Fruit fly (Drosophila melanogaster) whole organism, embryonic: ENCODE results near the gene cass.

Experiments used
- Atf6 ChIP-seq: fragments of 200-800 bp; sonication (Bioruptor generic); IDR thresholded peaks from 2 replicates; pipeline ENCODE4 v1.3.6; 2022; ENCODE audit warnings: missing biosample characterization, missing genetic modification characterization
- CG12071 ChIP-seq: fragments of 200-800 bp; sonication (Bioruptor generic); optimal IDR thresholded peaks from 3 replicates; lab custom pipeline; 2018; ENCODE audit warnings: missing biosample characterization, mild to moderate bottlenecking, missing genetic modification characterization
- CG13424 ChIP-seq: fragments of 200-800 bp; sonication (Bioruptor generic); optimal IDR thresholded peaks from 2 replicates; lab custom pipeline; 2019; ENCODE audit warnings: missing biosample characterization, mild to moderate bottlenecking, missing genetic modification characterization, moderate library complexity
- CG16779 ChIP-seq: fragments of 200-800 bp; sonication (Bioruptor generic); IDR thresholded peaks from 2 replicates; pipeline ENCODE4 v1.3.6; 2022; ENCODE audit warnings: missing biosample characterization, missing genetic modification characterization
- CG18599 ChIP-seq: fragments of 200-800 bp; sonication (Bioruptor generic); optimal IDR thresholded peaks from 3 replicates; lab custom pipeline; 2017; ENCODE audit warnings: missing biosample characterization, missing genetic modification characterization, mild to moderate bottlenecking, moderate library complexity, missing genetic modification reagents
- CG32532 ChIP-seq: fragments of 200-800 bp; sonication (Bioruptor generic); IDR thresholded peaks from 2 replicates; pipeline ENCODE4 v1.3.6; 2022; ENCODE audit warnings: missing biosample characterization, missing genetic modification characterization
- CG34224 ChIP-seq: fragments of 200-800 bp; sonication (Bioruptor generic); IDR thresholded peaks from 3 replicates; pipeline ENCODE4 v1.3.6; 2022; ENCODE audit warnings: missing biosample characterization, missing genetic modification characterization; ENCODE audit not compliant: partially characterized antibody
- CG34422 ChIP-seq: fragments of 200-800 bp; sonication (Bioruptor generic); IDR thresholded peaks from 3 replicates; pipeline ENCODE4 v1.3.6; 2022; ENCODE audit warnings: missing biosample characterization, missing genetic modification characterization
- CG4424 ChIP-seq: fragments of 200-800 bp; sonication (Bioruptor generic); optimal IDR thresholded peaks from 3 replicates; lab custom pipeline; 2016; ENCODE audit warnings: missing biosample characterization, missing genetic modification characterization
- CG4854 ChIP-seq: fragments of 200-800 bp; sonication (Bioruptor generic); optimal IDR thresholded peaks from 2 replicates; lab custom pipeline; 2016; ENCODE audit warnings: missing biosample characterization, missing genetic modification characterization, inconsistent platforms
- CG6254 ChIP-seq: fragments of 200-800 bp; sonication (Bioruptor generic); optimal IDR thresholded peaks from 3 replicates; lab custom pipeline; 2017; ENCODE audit warnings: mild to moderate bottlenecking, missing biosample characterization, missing genetic modification reagents, missing genetic modification characterization
- CG6683 ChIP-seq: fragments of 200-800 bp; sonication (Bioruptor generic); optimal IDR thresholded peaks from 2 replicates; lab custom pipeline; 2017; ENCODE audit warnings: missing biosample characterization, mild to moderate bottlenecking, missing genetic modification characterization, missing genetic modification reagents
- CG7987 ChIP-seq: fragments of 200-800 bp; sonication (Bioruptor generic); optimal IDR thresholded peaks from 2 replicates; lab custom pipeline; 2018; ENCODE audit warnings: missing biosample characterization, mild to moderate bottlenecking, missing genetic modification characterization, moderate library complexity
- CG8089 ChIP-seq: fragments of 200-800 bp; sonication (Bioruptor generic); optimal IDR thresholded peaks from 3 replicates; lab custom pipeline; 2016; ENCODE audit warnings: missing biosample characterization, missing genetic modification characterization
- CG9876 ChIP-seq: fragments of 200-800 bp; sonication (Bioruptor generic); optimal IDR thresholded peaks from 2 replicates; lab custom pipeline; 2016; ENCODE audit warnings: missing biosample characterization, missing genetic modification characterization
- Ets65A ChIP-seq: fragments of 200-800 bp; sonication (Bioruptor generic); peaks from one replicate; lab custom pipeline; 2016; ENCODE audit warnings: missing biosample characterization, missing genetic modification characterization
- Ets97D ChIP-seq: fragments of 200-800 bp; sonication (Bioruptor generic); optimal IDR thresholded peaks from 3 replicates; lab custom pipeline; 2016; ENCODE audit warnings: missing biosample characterization, missing genetic modification characterization
- HLH54F ChIP-seq: fragments of 200-800 bp; sonication (Bioruptor generic); optimal IDR thresholded peaks from 3 replicates; lab custom pipeline; 2016; ENCODE audit warnings: missing biosample characterization, missing genetic modification characterization
- HLHmδ ChIP-seq: fragments of 200-800 bp; sonication (Bioruptor generic); optimal IDR thresholded peaks from 2 replicates; lab custom pipeline; 2018; ENCODE audit warnings: missing biosample characterization, mild to moderate bottlenecking, missing genetic modification characterization, moderate library complexity
- HmgZ ChIP-seq: fragments of 200-800 bp; sonication (Bioruptor generic); optimal IDR thresholded peaks from 2 replicates; lab custom pipeline; 2018; ENCODE audit warnings: missing biosample characterization, mild to moderate bottlenecking, missing genetic modification characterization
- Hmx ChIP-seq: fragments of 200-800 bp; sonication (Bioruptor generic); optimal IDR thresholded peaks from 2 replicates; lab custom pipeline; 2016; ENCODE audit warnings: missing biosample characterization, missing genetic modification characterization
- Hr39 ChIP-seq: fragments of >200 bp; optimal IDR thresholded peaks from 2 replicates; lab custom pipeline; 2017
- Lhr ChIP-seq: fragments of 200-800 bp; sonication (Bioruptor generic); optimal IDR thresholded peaks from 3 replicates; lab custom pipeline; 2017; ENCODE audit warnings: mild to moderate bottlenecking, missing biosample characterization, missing genetic modification reagents, missing genetic modification characterization
- NC2α ChIP-seq: fragments of 200-800 bp; sonication (Bioruptor generic); optimal IDR thresholded peaks from 2 replicates; lab custom pipeline; 2016; ENCODE audit warnings: missing biosample characterization, missing genetic modification characterization
- NC2β ChIP-seq: fragments of 200-800 bp; sonication (Bioruptor generic); optimal IDR thresholded peaks from 2 replicates; lab custom pipeline; 2016; ENCODE audit warnings: missing biosample characterization, missing genetic modification characterization
- Neu2 ChIP-seq: fragments of 200-800 bp; sonication (Bioruptor generic); optimal IDR thresholded peaks from 3 replicates; lab custom pipeline; 2016; ENCODE audit warnings: missing biosample characterization, missing genetic modification characterization, borderline replicate concordance
- Nf-YB ChIP-seq: fragments of 200-800 bp; sonication (Bioruptor generic); optimal IDR thresholded peaks from 3 replicates; lab custom pipeline; 2019; ENCODE audit warnings: missing biosample characterization, mild to moderate bottlenecking, missing genetic modification characterization, moderate library complexity
- Opbp ChIP-seq: fragments of 200-800 bp; sonication (Bioruptor generic); IDR thresholded peaks from 3 replicates; pipeline ENCODE4 v1.3.6; 2022; ENCODE audit warnings: missing biosample characterization, missing genetic modification characterization; ENCODE audit not compliant: partially characterized antibody
- Poxn ChIP-seq: fragments of 200-800 bp; sonication (Bioruptor generic); IDR thresholded peaks from 2 replicates; pipeline ENCODE4 v1.3.6; 2022; ENCODE audit warnings: missing biosample characterization, missing genetic modification characterization
- Side ChIP-seq: fragments of 200-800 bp; sonication (Bioruptor generic); optimal IDR thresholded peaks from 2 replicates; lab custom pipeline; 2016; ENCODE audit warnings: missing biosample characterization, missing genetic modification characterization
- Sry-δ ChIP-seq: fragments of 200-800 bp; sonication (Bioruptor generic); optimal IDR thresholded peaks from 2 replicates; lab custom pipeline; 2016; ENCODE audit warnings: missing biosample characterization, missing genetic modification characterization
- Tbp ChIP-seq: fragments of >200 bp; optimal IDR thresholded peaks from 2 replicates; lab custom pipeline; 2018; ENCODE audit warnings: missing biosample characterization, missing genetic modification characterization
- Xrp1 ChIP-seq: fragments of 200-800 bp; sonication (Bioruptor generic); IDR thresholded peaks from 2 replicates; pipeline ENCODE4 v1.3.6; 2022; ENCODE audit warnings: missing biosample characterization, missing genetic modification characterization
- cwo ChIP-seq: fragments of 200-800 bp; sonication (Bioruptor generic); optimal IDR thresholded peaks from 3 replicates; lab custom pipeline; 2017; ENCODE audit warnings: missing biosample characterization, missing genetic modification characterization, mild to moderate bottlenecking, moderate library complexity, missing genetic modification reagents
- dysf ChIP-seq: fragments of 200-800 bp; sonication (Bioruptor generic); IDR thresholded peaks from 3 replicates; pipeline ENCODE4 v1.3.6; 2022; ENCODE audit warnings: missing biosample characterization, missing genetic modification characterization
- ems ChIP-seq: fragments of 200-800 bp; sonication (Bioruptor generic); optimal IDR thresholded peaks from 3 replicates; lab custom pipeline; 2016; ENCODE audit warnings: missing biosample characterization, missing genetic modification characterization
- fru ChIP-seq: fragments of >200 bp; optimal IDR thresholded peaks from 2 replicates; lab custom pipeline; 2017
- gsb ChIP-seq: fragments of 200-800 bp; sonication (Bioruptor generic); IDR thresholded peaks from 2 replicates; pipeline ENCODE4 v1.3.6; 2022; ENCODE audit warnings: missing biosample characterization, missing genetic modification characterization
- insv ChIP-seq, 2 experiments: fragments of 200-800 bp; sonication (Bioruptor generic); optimal IDR thresholded peaks; 3 replicates each; lab custom pipeline; 2016 to 2018; ENCODE audit warnings: missing biosample characterization in 2 of 2, missing genetic modification characterization in 2 of 2
- lab ChIP-seq: fragments of 200-800 bp; sonication (Bioruptor generic); optimal IDR thresholded peaks from 3 replicates; lab custom pipeline; 2017; ENCODE audit warnings: missing biosample characterization, missing genetic modification characterization, mild to moderate bottlenecking, moderate library complexity, missing genetic modification reagents
- org-1 ChIP-seq: fragments of 200-800 bp; sonication (Bioruptor generic); optimal IDR thresholded peaks from 2 replicates; lab custom pipeline; 2017; ENCODE audit warnings: missing biosample characterization, missing genetic modification characterization
- pho ChIP-seq: fragments of 200-800 bp; sonication (Bioruptor generic); optimal IDR thresholded peaks from 2 replicates; lab custom pipeline; 2016; ENCODE audit warnings: missing biosample characterization, missing genetic modification characterization
- psq ChIP-seq: fragments of 200-800 bp; sonication (Bioruptor generic); optimal IDR thresholded peaks from 2 replicates; lab custom pipeline; 2017; ENCODE audit warnings: missing biosample characterization, missing genetic modification characterization
- ranshi ChIP-seq: fragments of 200-800 bp; sonication (Bioruptor generic); IDR thresholded peaks from 2 replicates; pipeline ENCODE4 v1.3.6; 2022; ENCODE audit warnings: missing biosample characterization, missing genetic modification characterization
- row ChIP-seq: fragments of 200-800 bp; sonication (Bioruptor generic); IDR thresholded peaks from 3 replicates; pipeline ENCODE4 v1.3.6; 2022; ENCODE audit warnings: missing biosample characterization, missing genetic modification characterization
- sob ChIP-seq: fragments of 200-800 bp; sonication (Bioruptor generic); IDR thresholded peaks from 2 replicates; pipeline ENCODE4 v1.3.6; 2022; ENCODE audit warnings: missing biosample characterization, missing genetic modification characterization
- sqz ChIP-seq: fragments of 200-800 bp; sonication (Bioruptor generic); optimal IDR thresholded peaks from 3 replicates; lab custom pipeline; 2018; ENCODE audit warnings: missing biosample characterization, mild to moderate bottlenecking, missing genetic modification characterization
- sr ChIP-seq: fragments of 200-800 bp; sonication (Bioruptor generic); IDR thresholded peaks from 3 replicates; pipeline ENCODE4 v1.3.6; 2022; ENCODE audit warnings: missing biosample characterization, missing genetic modification characterization
- tio ChIP-seq: fragments of 200-800 bp; sonication (Bioruptor generic); optimal IDR thresholded peaks from 2 replicates; lab custom pipeline; 2017; ENCODE audit warnings: missing biosample characterization, missing genetic modification characterization, inconsistent platforms
- wek ChIP-seq: fragments of 200-800 bp; sonication (Bioruptor generic); optimal IDR thresholded peaks from 3 replicates; lab custom pipeline; 2018; ENCODE audit warnings: missing biosample characterization, mild to moderate bottlenecking, missing genetic modification characterization, moderate library complexity
- zen ChIP-seq: fragments of 200-800 bp; sonication (Bioruptor generic); optimal IDR thresholded peaks from 3 replicates; lab custom pipeline; 2018; ENCODE audit warnings: missing biosample characterization, mild to moderate bottlenecking, missing genetic modification characterization, moderate library complexity
- zen2 ChIP-seq: fragments of 200-800 bp; sonication (Bioruptor generic); IDR thresholded peaks from 3 replicates; pipeline ENCODE4 v1.3.6; 2022; ENCODE audit warnings: missing biosample characterization, missing genetic modification characterization; ENCODE audit not compliant: partially characterized antibody

cass gene

DNA sequence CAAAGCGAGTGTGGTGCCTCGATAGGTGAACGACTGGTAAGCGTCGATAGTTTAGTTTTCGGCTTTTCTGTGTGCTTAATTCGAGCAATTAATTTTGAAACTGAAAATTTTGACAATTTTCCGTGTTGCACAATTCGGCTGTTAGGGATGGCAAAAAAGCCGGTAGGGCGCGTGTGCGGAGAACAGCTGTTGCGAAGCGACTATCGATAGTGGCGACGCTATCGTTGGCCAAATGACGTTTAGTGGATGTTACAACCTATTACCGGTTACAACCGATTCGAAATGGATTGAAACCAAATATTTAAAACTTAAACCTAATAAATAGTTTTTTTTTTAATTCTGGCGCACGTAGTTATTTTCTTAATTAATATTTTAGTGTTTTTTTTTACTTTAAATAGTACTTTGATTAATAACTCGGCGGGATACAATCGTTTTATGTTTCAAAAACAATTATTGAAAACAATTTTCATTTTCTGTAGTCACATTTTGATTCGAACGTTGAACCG lies 23.3 kb upstream of the cass start, which contains the start of the genes mEFTs and Dhc36C (continued):
- peak; percentile 82; the same call in 2 of the 3 replicates for TF ChIP-seq zen2 (GFP tag; lab: Robert Waterston, UW)
- no peak for TF ChIP-seq ems (GFP tag; lab: Kevin White, UChicago)
- no peak; the same call in 2 of the 3 replicates for TF ChIP-seq row (GFP tag; lab: Robert Waterston, UW)
- no peak for TF ChIP-seq Atf6 (GFP tag; lab: Robert Waterston, UW)
- TF ChIP-seq insv (GFP tag; optimal IDR thresholded peaks at IDR 0.05; lab: Kevin White, UChicago): no peak
- TF ChIP-seq fru (lab: Kevin White, UChicago): no peak
- TF ChIP-seq Neu2 (GFP tag; lab: Kevin White, UChicago): no peak
- TF ChIP-seq CG34422: peak; percentile 76; the same call in 1 of the 3 replicates
- peak; percentile 93 for TF ChIP-seq Sry-δ (GFP tag; lab: Kevin White, UChicago)
- no peak for TF ChIP-seq lab (GFP tag; lab: Kevin White, UChicago)
- TF ChIP-seq Hr39 (lab: Kevin White, UChicago): no peak
- no peak for TF ChIP-seq CG6254 (GFP tag; lab: Kevin White, UChicago)
- no peak for TF ChIP-seq Tbp (GFP tag; lab: Kevin White, UChicago)
- peak; percentile 58 for TF ChIP-seq Lhr (GFP tag; lab: Kevin White, UChicago)
- no peak for TF ChIP-seq dysf (GFP tag; lab: Robert Waterston, UW)
- TF ChIP-seq pho (GFP tag; lab: Kevin White, UChicago): no peak
- no peak for TF ChIP-seq sqz
- no peak for TF ChIP-seq NC2β (GFP tag; lab: Kevin White, UChicago)
- TF ChIP-seq gsb: no peak
- no peak for TF ChIP-seq NC2α (GFP tag; lab: Kevin White, UChicago)
- no peak for TF ChIP-seq CG4854 (GFP tag; lab: Kevin White, UChicago)
- no peak for TF ChIP-seq CG18599 (GFP tag; lab: Kevin White, UChicago)
- peak; percentile 27; the same call in 1 of the 2 replicates for TF ChIP-seq sob
- TF ChIP-seq CG8089 (GFP tag; lab: Kevin White, UChicago): no peak
- TF ChIP-seq cwo: no peak
- TF ChIP-seq CG34224 (GFP tag; lab: Robert Waterston, UW): peak; percentile 84
- no peak for TF ChIP-seq Side
- TF ChIP-seq HLH54F (GFP tag; lab: Kevin White, UChicago): no peak
- TF ChIP-seq sr (GFP tag; lab: Robert Waterston, UW): no peak
- no peak for TF ChIP-seq CG32532 (GFP tag; lab: Robert Waterston, UW)
- no peak for TF ChIP-seq wek (GFP tag; lab: Kevin White, UChicago)
- TF ChIP-seq zen: peak; percentile 51
- no peak for TF ChIP-seq HLHmδ
- peak; percentile 66 for TF ChIP-seq Ets97D (GFP tag; lab: Kevin White, UChicago)
- no peak for TF ChIP-seq Hmx (GFP tag; lab: Kevin White, UChicago)
- no peak for TF ChIP-seq CG12071
- no peak for TF ChIP-seq Nf-YB (GFP tag; lab: Kevin White, UChicago)
- TF ChIP-seq tio: no peak
- TF ChIP-seq CG4424 (GFP tag; lab: Kevin White, UChicago): no peak
- TF ChIP-seq HmgZ: peak; percentile 37
- TF ChIP-seq Opbp (GFP tag; lab: Robert Waterston, UW): peak; percentile 95
- TF ChIP-seq CG6683 (GFP tag; lab: Kevin White, UChicago): no peak
- TF ChIP-seq CG16779 (GFP tag; lab: Robert Waterston, UW): no peak
- no peak for TF ChIP-seq psq (GFP tag; lab: Kevin White, UChicago)
- TF ChIP-seq Xrp1 (GFP tag; lab: Robert Waterston, UW): no peak
- TF ChIP-seq ranshi (GFP tag; lab: Robert Waterston, UW): no peak
- TF ChIP-seq CG9876 (GFP tag; lab: Kevin White, UChicago): no peak
- no peak for TF ChIP-seq org-1 (GFP tag; lab: Kevin White, UChicago)
- TF ChIP-seq Poxn (GFP tag; lab: Robert Waterston, UW): no peak
- peak; percentile 35 for TF ChIP-seq Ets65A (GFP tag; lab: Kevin White, UChicago)
- TF ChIP-seq CG13424 (tag; lab: Kevin White, UChicago): no peak
- TF ChIP-seq CG7987 (GFP tag; lab: Kevin White, UChicago): no peak
